Fruit fly (Drosophila melanogaster): ENCODE measurements around the gene CG34376.

CG34376 gene

DNA sequence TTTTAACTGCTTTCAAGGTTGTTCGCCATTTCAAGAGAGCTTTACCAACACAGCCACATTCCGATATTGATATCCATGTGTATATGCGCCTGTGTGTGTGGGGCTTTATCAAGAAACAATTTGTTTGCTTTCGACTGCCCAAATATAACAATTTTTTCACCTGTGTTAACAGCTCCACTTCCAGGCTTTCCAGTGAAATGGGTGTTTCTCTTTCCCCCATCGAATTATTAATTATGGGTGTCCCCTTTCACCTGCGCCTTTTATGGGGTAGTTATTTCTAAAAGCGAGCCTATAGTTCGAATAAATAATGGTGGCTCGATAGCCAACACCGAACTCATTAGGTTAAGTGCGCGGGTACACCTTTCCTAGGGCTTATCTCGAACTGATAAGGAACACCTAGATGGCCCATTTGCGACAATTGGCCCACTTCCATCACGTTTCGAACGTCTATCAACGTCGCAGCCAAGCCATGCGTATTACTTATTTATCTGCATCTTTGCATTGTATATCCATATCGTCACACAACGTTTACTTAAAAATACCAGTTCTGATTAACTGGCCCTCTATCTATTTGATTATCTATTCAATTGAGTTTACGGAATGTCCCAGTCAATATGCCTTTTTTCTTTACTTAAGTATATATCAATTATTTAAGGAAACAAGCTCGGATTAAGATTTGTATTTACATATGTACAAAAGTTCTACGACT, 35.9 kb upstream of the CG34376 start (continued):
- TF ChIP-seq exex (tag; optimal IDR thresholded peaks at IDR 0.05) = peak; percentile 91

DNA sequence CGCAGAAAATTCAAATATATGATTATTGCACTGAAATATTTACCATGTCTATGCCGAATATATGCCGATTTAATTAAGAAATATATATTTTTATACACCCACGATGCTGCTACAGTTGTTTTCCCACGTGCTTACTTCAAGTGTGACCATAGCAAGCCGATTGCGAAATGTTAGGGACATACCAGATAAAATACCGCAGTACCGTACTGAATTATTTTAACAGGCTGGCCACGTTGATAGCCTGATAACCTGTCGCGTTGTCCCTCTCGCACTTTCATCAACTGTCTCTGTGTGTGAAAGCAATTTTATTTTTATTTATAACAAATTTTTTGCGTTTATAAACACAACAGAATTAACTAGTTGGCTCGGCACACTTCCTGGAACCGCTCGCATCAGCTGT, 27.0 kb upstream of the CG34376 start, which contains the start of the genes Nop56 and mats:
Gene Nop56 (minus strand): TSS at position 158 of the 400 bp plus-strand sequence.
Gene mats (plus strand): TSS at position 251 of the 400 bp plus-strand sequence.
- TF ChIP-seq CG1603 (tag; optimal IDR thresholded peaks at IDR 0.05) (peak; percentile 74), CG1832 (GFP tag; optimal IDR thresholded peaks at IDR 0.05) (peak; percentile 33), Ets97D (GFP tag; optimal IDR thresholded peaks at IDR 0.05) (peak; percentile 83), Dref (GFP tag; IDR thresholded peaks at IDR 0.05) (peak; percentile 37), gfzf (GFP tag; optimal IDR thresholded peaks at IDR 0.05) (peak; percentile 91), nerfin-1 (tag; optimal IDR thresholded peaks at IDR 0.05) (peak; percentile 29), Awh (GFP tag; IDR thresholded peaks at IDR 0.05) (no peak), sob (GFP tag; IDR thresholded peaks at IDR 0.05) (peak; percentile 10; the same call in 1 of the 2 replicates), CG7987 (GFP tag; optimal IDR thresholded peaks at IDR 0.05) (peak; percentile 34), cg (GFP tag; optimal IDR thresholded peaks at IDR 0.05) (peak; percentile 73), Nf-YB (GFP tag; optimal IDR thresholded peaks at IDR 0.05) (peak; percentile 4), NFAT (GFP tag; IDR thresholded peaks at IDR 0.05) (peak; percentile 13; the same call in 1 of the 2 replicates), zf30C (GFP tag; optimal IDR thresholded peaks at IDR 0.05) (no peak), CG4360 (GFP tag; IDR thresholded peaks at IDR 0.05) (no peak), wek (GFP tag; optimal IDR thresholded peaks at IDR 0.05) (peak; percentile 14), exex (tag; optimal IDR thresholded peaks at IDR 0.05) (peak; percentile 41), tll (GFP tag; optimal IDR thresholded peaks at IDR 0.05) (no peak), Dbx (GFP tag; IDR thresholded peaks at IDR 0.05) (0 out of 3 replicates have a peak, but pooled peaks have one; percentile 28), PHDP (tag; optimal IDR thresholded peaks at IDR 0.05) (no peak), org-1 (GFP tag; optimal IDR thresholded peaks at IDR 0.05) (no peak), Abd-B (GFP tag; optimal IDR thresholded peaks at IDR 0.05) (no peak), CkIIα-i1 (GFP tag; IDR thresholded peaks at IDR 0.05) (no peak), tx (GFP tag; optimal IDR thresholded peaks at IDR 0.05) (no peak), Dp (GFP tag; optimal IDR thresholded peaks at IDR 0.05) (peak; percentile 31), twi (tag; optimal IDR thresholded peaks at IDR 0.05) (peak; percentile 53), CG10267 (tag; optimal IDR thresholded peaks at IDR 0.05) (peak; percentile 62), CG13287 (GFP tag; IDR thresholded peaks at IDR 0.05; ENCODE audit: partially characterized antibody) (peak; percentile 57; the same call in 1 of the 2 replicates), Scr (GFP tag; IDR thresholded peaks at IDR 0.05; ENCODE audit: partially characterized antibody) (peak; percentile 35; the same call in 1 of the 2 replicates), CG11695 (GFP tag; IDR thresholded peaks at IDR 0.05) (no peak), ci (GFP tag; IDR thresholded peaks at IDR 0.05) (peak; percentile 43; the same call in 2 of the 3 replicates), CG10321 (GFP tag; IDR thresholded peaks at IDR 0.05) (peak; percentile 94), CG14710 (tag; optimal IDR thresholded peaks at IDR 0.05) (peak; percentile 74), CG8924 (tag; optimal IDR thresholded peaks at IDR 0.05) (peak; percentile 72), Fer3 (tag; optimal IDR thresholded peaks at IDR 0.05) (peak; percentile 17), Hsf (GFP tag; optimal IDR thresholded peaks at IDR 0.05) (no peak), zfh1 (GFP tag; IDR thresholded peaks at IDR 0.05) (no peak), CG34376 (GFP tag; optimal IDR thresholded peaks at IDR 0.05) (peak; percentile 17), Max (GFP tag; optimal IDR thresholded peaks at IDR 0.05) (peak; percentile 98), CG3407 (GFP tag; optimal IDR thresholded peaks at IDR 0.05) (no peak), ftz-f1 (GFP tag; optimal IDR thresholded peaks at IDR 0.05) (peak; percentile 45), amos (GFP tag; IDR thresholded peaks at IDR 0.05; ENCODE audit: partially characterized antibody) (peak; percentile 13; the same call in 1 of the 2 replicates), CG16815 (GFP tag; optimal IDR thresholded peaks at IDR 0.05) (no peak), Ada2b (GFP tag; IDR thresholded peaks at IDR 0.05) (no peak), dm (GFP tag; optimal IDR thresholded peaks at IDR 0.05) (peak; percentile 98), crp (GFP tag; optimal IDR thresholded peaks at IDR 0.05) (peak in 1 of 2 experiments; percentile 68), NfI (GFP tag; optimal IDR thresholded peaks at IDR 0.05) (peak; percentile 21)
